Worm (Caenorhabditis elegans): Measurements from ENCODE around the gene zyg-12.

Gene zyg-12

ce11 chrII:4994939-4995338 lies 45.2 kb downstream of the zyg-12 start, which contains the start of gene rnh-1.0:
Gene rnh-1.0 (plus strand): TSS chrII:4995327.
- TF ChIP-seq blmp-1 (tag; optimal IDR thresholded peaks at IDR 0.05) (peak; percentile 28), dpl-1 (GFP tag; optimal IDR thresholded peaks at IDR 0.05) (peak in 2 of 3 experiments; percentile 28 to 30), rnt-1 (tag; optimal IDR thresholded peaks at IDR 0.05) (peak; percentile 18), ceh-63 (GFP tag; optimal IDR thresholded peaks at IDR 0.05) (no peak), ets-5 (GFP tag; IDR thresholded peaks at IDR 0.05) (no peak), snu-23 (GFP tag; optimal IDR thresholded peaks at IDR 0.05) (peak; percentile 11), efl-1 (optimal IDR thresholded peaks at IDR 0.05) (no peak), efl-1 (GFP tag; optimal IDR thresholded peaks at IDR 0.05 in 1 of 2) (peak; percentile 9 to 93), skn-1 (tag; optimal IDR thresholded peaks at IDR 0.05) (peak; percentile 19), nhr-71 (tag; optimal IDR thresholded peaks at IDR 0.05) (peak; percentile 25), unc-98 (GFP tag; IDR thresholded peaks at IDR 0.05) (no peak), sox-4 (tag; optimal IDR thresholded peaks at IDR 0.05) (no peak), egl-13 (tag; optimal IDR thresholded peaks at IDR 0.05) (no peak), fkh-8 (tag; optimal IDR thresholded peaks at IDR 0.05) (no peak), mep-1 (tag; optimal IDR thresholded peaks at IDR 0.05) (peak; percentile 47), lin-14 (GFP tag; optimal IDR thresholded peaks at IDR 0.05) (peak; percentile 67), nhr-85 (tag) (peak; percentile 74)

DNA sequence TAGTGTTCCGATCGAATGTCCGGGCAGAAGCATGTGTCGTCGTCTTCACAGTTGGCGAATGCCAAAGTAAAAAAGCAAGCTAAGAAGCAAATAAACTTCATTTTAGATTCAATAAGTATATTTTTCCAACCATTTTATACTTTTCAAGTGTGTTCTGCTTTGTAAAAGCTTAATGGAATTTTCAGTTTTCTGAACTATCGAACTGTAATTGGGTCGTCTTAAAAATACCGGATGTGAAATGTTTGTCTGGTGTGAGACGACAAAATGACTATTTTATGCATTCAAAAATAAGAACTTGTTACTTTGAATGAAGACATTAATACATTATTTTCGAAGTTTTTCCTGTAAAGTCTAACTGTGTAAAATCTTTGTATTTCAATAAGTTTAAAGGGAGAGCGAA lies 49.0 kb downstream of the zyg-12 start, which contains the start of gene F59A6.11:
F59A6.11 (minus strand) TSS at position 101 of the 400 bp plus-strand sequence.
- TF ChIP-seq efl-1 (optimal IDR thresholded peaks at IDR 0.05) (no peak), efl-1 (GFP tag; optimal IDR thresholded peaks at IDR 0.05 in 1 of 2) (peak in 1 of 2 experiments; percentile 72), lir-3 (tag; optimal IDR thresholded peaks at IDR 0.05; ENCODE audit: poor library complexity) (no peak)

DNA sequence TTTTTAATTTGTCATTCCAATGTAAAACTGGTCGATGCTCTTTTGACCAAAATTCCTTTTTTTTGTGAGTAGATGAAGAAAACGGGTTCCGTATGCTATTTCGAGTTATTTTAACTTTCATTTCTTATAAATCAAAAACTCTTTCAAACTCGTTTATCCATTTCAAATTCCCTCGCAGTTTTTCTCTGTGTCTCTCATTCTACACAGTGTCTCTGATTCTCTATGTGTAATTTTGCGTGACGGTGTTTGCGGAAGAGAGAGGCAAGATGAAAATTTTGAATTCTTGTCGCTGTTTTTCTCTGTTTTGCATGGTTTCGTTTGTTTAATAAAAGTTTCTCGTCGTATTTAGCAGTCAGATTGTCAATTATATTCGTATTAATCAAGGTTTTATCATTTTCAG lies 49.4 kb downstream of the zyg-12 start, which contains the start of gene citk-2:
citk-2 (plus strand) TSS at position 399 of the 400 bp plus-strand sequence.
- TF ChIP-seq elt-3 (tag; optimal IDR thresholded peaks at IDR 0.05) (peak in 2 of 6 experiments; percentile 76 to 91), ceh-82 (tag; optimal IDR thresholded peaks at IDR 0.05) (peak; percentile 74 to 90 (median 88)), isw-1 (GFP tag; IDR thresholded peaks at IDR 0.05) (peak; percentile 90), fos-1 (tag; optimal IDR thresholded peaks at IDR 0.05) (peak; percentile 93), ceh-63 (GFP tag; optimal IDR thresholded peaks at IDR 0.05) (no peak), elt-2 (tag; optimal IDR thresholded peaks at IDR 0.05) (peak; percentile 99), nhr-84 (tag; optimal IDR thresholded peaks at IDR 0.05) (peak; percentile 58), hlh-17 (GFP tag; optimal IDR thresholded peaks at IDR 0.05; ENCODE audit: borderline replicate concordance) (no peak), unc-30 (tag; optimal IDR thresholded peaks at IDR 0.05) (no peak), tlp-1 (tag; optimal IDR thresholded peaks at IDR 0.05) (no peak), nhr-12 (tag; optimal IDR thresholded peaks at IDR 0.05) (no peak), ceh-8 (GFP tag; optimal IDR thresholded peaks at IDR 0.05) (peak; percentile 88), efl-3 (GFP tag; optimal IDR thresholded peaks at IDR 0.05) (peak; percentile 38), aly-2 (tag; optimal IDR thresholded peaks at IDR 0.05) (peak; percentile 92), aha-1 (tag; optimal IDR thresholded peaks at IDR 0.05) (peak; percentile 50), zag-1 (tag; optimal IDR thresholded peaks at IDR 0.05) (peak; percentile 37), skn-1 (tag; optimal IDR thresholded peaks at IDR 0.05) (peak; percentile 94), tbx-2 (tag; optimal IDR thresholded peaks at IDR 0.05) (peak; percentile 94), unc-86 (tag; optimal IDR thresholded peaks at IDR 0.05) (peak; percentile 92), sox-4 (tag; optimal IDR thresholded peaks at IDR 0.05) (no peak), nhr-237 (tag; optimal IDR thresholded peaks at IDR 0.05) (peak; percentile 50), unc-62 (GFP tag; optimal IDR thresholded peaks at IDR 0.05) (no peak), irx-1 (tag; optimal IDR thresholded peaks at IDR 0.05) (peak; percentile 84), nhr-90 (tag; optimal IDR thresholded peaks at IDR 0.05; ENCODE audit: poor library complexity) (peak; percentile 93), sup-37 (GFP tag; optimal IDR thresholded peaks at IDR 0.05) (peak; percentile 52), nhr-77 (tag; optimal IDR thresholded peaks at IDR 0.05) (peak; percentile 61), Y116A8C.19 (tag; optimal IDR thresholded peaks at IDR 0.05; ENCODE audit: borderline replicate concordance) (no peak), C34B4.2 (tag; optimal IDR thresholded peaks at IDR 0.05) (peak; percentile 45), alr-1 (tag; optimal IDR thresholded peaks at IDR 0.05; ENCODE audit: borderline replicate concordance) (no peak), snpc-4 (tag; optimal IDR thresholded peaks at IDR 0.05) (peak; percentile 90), lin-35 (GFP tag; optimal IDR thresholded peaks at IDR 0.05) (peak; percentile 100), fkh-8 (tag; optimal IDR thresholded peaks at IDR 0.05) (peak; percentile 66), unc-130 (tag; optimal IDR thresholded peaks at IDR 0.05) (peak; percentile 59), ceh-88 (GFP tag; IDR thresholded peaks at IDR 0.05) (peak; percentile 63), ztf-11 (tag; optimal IDR thresholded peaks at IDR 0.05) (peak in 1 of 2 experiments; percentile 78), egl-13 (tag; optimal IDR thresholded peaks at IDR 0.05) (peak; percentile 85)
